Worm (Caenorhabditis elegans): ENCODE data around the gene F39C12.1.

DNA sequence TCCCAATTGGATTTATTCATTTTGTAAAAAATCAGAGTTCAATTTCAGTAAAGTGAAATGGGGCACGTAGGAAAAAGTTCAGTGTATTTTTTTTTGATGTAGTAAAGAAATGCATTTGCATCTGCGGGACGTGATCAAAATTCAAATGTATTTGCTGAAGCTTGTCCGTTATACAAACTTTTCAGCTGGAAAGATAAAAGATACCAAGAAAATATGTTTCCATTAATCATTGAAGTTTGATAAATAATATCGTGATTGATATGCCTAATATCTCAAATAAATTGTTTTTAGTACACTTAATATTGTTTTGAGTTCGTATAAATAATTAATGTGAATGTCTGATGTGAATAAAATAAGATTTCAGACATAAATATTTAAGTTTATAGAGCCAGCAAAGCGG lies 49.4 kb upstream of the F39C12.1 start:
- no peak for TF ChIP-seq pha-4 (tag; optimal IDR thresholded peaks at IDR 0.05)
- no peak for TF ChIP-seq elt-1 (tag; optimal IDR thresholded peaks at IDR 0.05; ENCODE audit: borderline replicate concordance, insufficient read depth)
- TF ChIP-seq elt-3 (tag; optimal IDR thresholded peaks at IDR 0.05) = no peak
- TF ChIP-seq nhr-76 (tag; optimal IDR thresholded peaks at IDR 0.05) = no peak
- TF ChIP-seq ztf-11 (tag; optimal IDR thresholded peaks at IDR 0.05) = no peak
- TF ChIP-seq cnd-1 (tag; optimal IDR thresholded peaks at IDR 0.05) = no peak
